Worm (Caenorhabditis elegans) whole organism, L4/young adult: Measurements from ENCODE around the gene C49H3.12.

Source experiments
- W03F9.2 ChIP-seq: fragments of 150-350 bp; optimal IDR thresholded peaks from 2 replicates; lab custom pipeline; 2014; ENCODE audit warnings: missing biosample characterization, missing genetic modification characterization
- him-1 ChIP-seq: sonication (generic microtip); optimal IDR thresholded peaks from 2 replicates; lab custom pipeline; 2016; ENCODE audit warnings: missing genotype, missing genetic modification reagents, missing genetic modification characterization, missing compliant biosample characterization

ce11 chrIV:7897953-7898352, 29.2 kb downstream of the C49H3.12 start:
- TF ChIP-seq him-1 (no peak), W03F9.2 (tag; lab: Kevin White, UChicago) (no peak)
